Worm (Caenorhabditis elegans) whole organism, L1 larva: ENCODE measurements around the gene mars-1.

Source experiments
- F16B12.6 ChIP-seq: fragments of 150-350 bp; optimal IDR thresholded peaks from 2 replicates; lab custom pipeline; 2014; ENCODE audit warnings: missing biosample characterization, missing genetic modification characterization
- ces-1 ChIP-seq: fragments of 150-350 bp; optimal IDR thresholded peaks from 2 replicates; lab custom pipeline; 2014; ENCODE audit warnings: missing biosample characterization, missing genetic modification reagents, missing genetic modification characterization
- dsc-1 ChIP-seq: sonication (generic microtip); optimal IDR thresholded peaks from 2 replicates; lab custom pipeline; 2016; ENCODE audit warnings: mild to moderate bottlenecking, missing genetic modification characterization, missing compliant biosample characterization
- efl-1 ChIP-seq, 4 experiments: fragments of 150-350 bp; optimal IDR thresholded peaks in 3 of 4; peaks in 1 of 4; 1 replicate in 1 of 4; 2 replicates in 3 of 4; lab custom pipeline; 2014; ENCODE audit warnings: missing biosample characterization in 2 of 4, missing genetic modification characterization in 2 of 4, missing genetic modification reagents in 2 of 4
- efl-3 ChIP-seq: fragments of 200-800 bp; sonication (Bioruptor generic); optimal IDR thresholded peaks from 2 replicates; lab custom pipeline; 2018; ENCODE audit warnings: mild to moderate bottlenecking, missing genetic modification characterization, missing compliant biosample characterization
- elt-2 ChIP-seq: sonication (generic microtip); optimal IDR thresholded peaks from 2 replicates; lab custom pipeline; 2016; ENCODE audit warnings: missing genetic modification characterization, mild to moderate bottlenecking, inconsistent platforms, missing compliant biosample characterization, missing genetic modification reagents
- fkh-4 ChIP-seq: sonication (generic microtip); optimal IDR thresholded peaks from 2 replicates; lab custom pipeline; 2016; ENCODE audit warnings: missing compliant biosample characterization, missing genetic modification characterization, borderline replicate concordance
- fkh-8 ChIP-seq: sonication (generic microtip); optimal IDR thresholded peaks from 2 replicates; lab custom pipeline; 2016; ENCODE audit warnings: mild to moderate bottlenecking, missing genetic modification characterization, missing compliant biosample characterization
- hlh-17 ChIP-seq: fragments of 200-800 bp; sonication (Bioruptor generic); optimal IDR thresholded peaks from 2 replicates; lab custom pipeline; 2018; ENCODE audit warnings: missing genetic modification characterization, mild to moderate bottlenecking, missing compliant biosample characterization, moderate library complexity, borderline replicate concordance
- lin-14 ChIP-seq: fragments of 200-800 bp; sonication (Bioruptor generic); optimal IDR thresholded peaks from 2 replicates; lab custom pipeline; 2018; ENCODE audit warnings: mild to moderate bottlenecking, missing genetic modification characterization, moderate library complexity, missing compliant biosample characterization
- lin-39 ChIP-seq: fragments of 150-350 bp; optimal IDR thresholded peaks from 2 replicates; lab custom pipeline; 2014; ENCODE audit warnings: missing biosample characterization, missing genetic modification reagents, missing genetic modification characterization
- nhr-12 ChIP-seq: sonication (generic microtip); optimal IDR thresholded peaks from 2 replicates; lab custom pipeline; 2017; ENCODE audit warnings: missing biosample characterization, missing genetic modification characterization
- nhr-28 ChIP-seq: fragments of 150-350 bp; optimal IDR thresholded peaks from 2 replicates; lab custom pipeline; 2014; ENCODE audit warnings: missing biosample characterization, missing genetic modification characterization
- nhr-90 ChIP-seq: sonication (generic microtip); optimal IDR thresholded peaks from 2 replicates; lab custom pipeline; 2016; ENCODE audit warnings: mild to moderate bottlenecking, missing genetic modification characterization, missing compliant biosample characterization; ENCODE audit not compliant: poor library complexity
- rnt-1 ChIP-seq: sonication (generic microtip); optimal IDR thresholded peaks from 2 replicates; lab custom pipeline; 2016; ENCODE audit warnings: mild to moderate bottlenecking, missing genetic modification characterization, moderate library complexity, missing compliant biosample characterization
- snpc-4 ChIP-seq: fragments of 150-350 bp; optimal IDR thresholded peaks from 2 replicates; lab custom pipeline; 2014; ENCODE audit warnings: missing biosample characterization, missing genetic modification characterization
- snu-23 ChIP-seq: sonication (generic microtip); optimal IDR thresholded peaks from 2 replicates; lab custom pipeline; 2016; ENCODE audit warnings: missing genetic modification characterization, missing compliant biosample characterization
- sup-37 ChIP-seq: fragments of 200-800 bp; sonication (Bioruptor generic); optimal IDR thresholded peaks from 2 replicates; lab custom pipeline; 2018; ENCODE audit warnings: mild to moderate bottlenecking, missing genetic modification characterization, missing compliant biosample characterization
- vab-15 ChIP-seq: sonication (generic microtip); optimal IDR thresholded peaks from 2 replicates; lab custom pipeline; 2017; ENCODE audit warnings: missing genotype, mild to moderate bottlenecking, missing genetic modification characterization, missing compliant biosample characterization
- ztf-4 ChIP-seq: fragments of 150-350 bp; optimal IDR thresholded peaks from 2 replicates; lab custom pipeline; 2014; ENCODE audit warnings: missing biosample characterization, missing genetic modification characterization

Gene mars-1

DNA sequence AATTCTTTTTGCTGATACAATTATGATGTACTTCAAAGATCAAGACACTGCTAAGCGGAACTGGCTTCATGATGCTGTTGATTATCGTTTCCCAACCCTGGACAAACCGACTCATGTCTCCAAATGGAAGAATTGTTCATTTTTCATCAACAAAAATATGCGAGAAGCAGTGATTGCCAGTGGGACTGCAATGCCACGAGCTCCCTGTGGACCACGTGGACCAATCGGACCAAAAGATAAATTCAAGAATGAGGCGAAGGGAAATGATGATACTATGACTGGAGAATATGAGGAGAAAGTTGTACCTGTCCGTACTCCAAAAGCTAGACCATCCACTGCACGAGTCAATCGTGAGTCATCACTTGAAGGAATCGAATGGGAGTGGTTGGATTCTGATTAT is 48.8 kb downstream of the mars-1 start:
- TF ChIP-seq ces-1 (no peak), ztf-4 (tag; lab: Kevin White, UChicago) (no peak), nhr-12 (tag; lab: Kevin White, UChicago) (no peak), snpc-4 (tag; lab: Kevin White, UChicago) (no peak), hlh-17 (GFP tag; lab: Kevin White, UChicago) (no peak), fkh-4 (tag; lab: Kevin White, UChicago) (no peak), snu-23 (GFP tag; lab: Kevin White, UChicago) (no peak)
- TF ChIP-seq, all 84 proteins: peak for 0

DNA sequence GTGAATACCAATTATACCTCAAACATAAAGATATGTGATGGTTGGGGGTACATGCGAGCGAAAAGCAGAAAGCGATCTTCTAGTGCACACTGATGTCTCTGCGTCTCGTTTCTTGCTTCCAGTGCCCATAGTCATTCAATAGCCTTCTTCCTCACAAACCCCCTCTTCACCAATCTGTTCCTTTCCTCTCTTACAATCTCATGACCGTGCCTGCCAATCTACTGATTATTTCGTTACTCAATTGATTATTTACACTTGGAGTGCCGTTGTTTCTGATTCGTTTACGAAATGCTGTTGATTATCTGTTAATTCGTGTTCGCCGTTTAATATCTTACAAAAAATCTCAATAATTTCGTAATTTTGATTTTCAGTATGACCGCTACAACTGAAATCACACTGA is 50.4 kb downstream of the mars-1 start:
- TF ChIP-seq nhr-90 (no peak), lin-14 (peak; percentile 3), nhr-28 (tag; lab: Kevin White, UChicago) (no peak)

DNA sequence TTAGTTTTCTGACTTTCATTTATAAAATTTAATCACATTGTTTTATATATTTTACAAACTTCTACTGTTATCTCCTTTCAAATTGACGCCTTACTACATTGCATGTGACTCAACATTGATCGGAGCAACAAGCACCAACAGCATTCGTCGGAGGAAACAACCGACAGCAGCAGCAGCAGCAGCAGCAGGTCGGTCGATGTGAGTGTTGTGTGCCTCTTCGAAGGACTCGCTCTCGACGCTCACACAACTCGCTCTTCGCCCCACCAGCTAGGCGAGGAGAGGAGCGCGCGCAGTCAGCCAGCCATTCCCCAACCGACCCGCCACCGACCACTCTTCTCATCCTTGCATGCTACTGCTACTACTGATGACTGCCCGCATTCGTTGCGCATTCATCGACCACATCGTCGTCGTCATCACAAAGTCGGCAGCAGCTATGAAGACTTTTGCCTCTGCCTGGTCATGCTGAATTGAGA is 51.3 kb downstream of the mars-1 start, which contains the start of gene F12F6.1:
Gene F12F6.1, plus strand, starts transcription at position 51 of the 473 bp plus-strand sequence.
- no peak for TF ChIP-seq dsc-1 (tag; lab: Kevin White, UChicago)
- peak; percentile 25 for TF ChIP-seq lin-14
- TF ChIP-seq elt-2 (tag; lab: Kevin White, UChicago): peak; percentile 52
- peak; percentile 16 for TF ChIP-seq fkh-8
- no peak for TF ChIP-seq F16B12.6 (tag; lab: Kevin White, UChicago)
- no peak for TF ChIP-seq efl-3 (GFP tag; lab: Kevin White, UChicago)
- TF ChIP-seq rnt-1 (tag; lab: Kevin White, UChicago): peak; percentile 2
- TF ChIP-seq sup-37 (GFP tag; lab: Kevin White, UChicago): no peak
- no peak for TF ChIP-seq lin-39

DNA sequence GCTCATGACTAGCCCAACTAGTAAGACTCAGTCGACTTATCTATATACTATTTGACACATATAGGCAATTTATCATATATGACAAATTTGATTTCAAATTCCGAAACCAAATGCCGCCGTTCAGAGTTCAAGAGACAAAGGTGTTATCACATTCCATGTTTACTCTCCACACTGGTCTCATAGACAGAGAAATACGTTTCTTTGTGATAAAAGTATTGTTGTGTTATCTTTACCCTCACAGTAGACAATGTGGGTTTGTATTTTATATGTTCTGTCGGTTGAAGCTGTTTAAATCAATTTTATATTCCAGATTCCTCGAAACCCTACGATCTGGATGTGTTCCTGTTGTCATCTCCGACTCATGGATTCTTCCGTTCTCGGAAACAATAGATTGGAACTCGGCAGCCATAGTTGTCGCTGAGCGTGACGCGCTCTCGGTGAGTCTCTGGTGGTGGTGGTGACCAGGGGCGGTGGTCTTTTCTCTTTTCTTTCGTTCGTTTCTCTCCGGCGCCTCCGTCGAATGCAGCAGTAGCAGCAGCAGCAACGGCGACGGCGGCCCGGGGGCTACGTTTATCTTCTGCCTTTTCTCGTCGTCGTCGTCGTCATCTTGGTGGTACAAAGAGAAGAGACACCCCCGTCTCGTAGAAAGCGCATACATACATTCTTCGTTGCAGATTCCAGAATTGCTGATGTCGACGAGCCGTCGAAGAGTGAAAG is 52.7 kb downstream of the mars-1 start:
- TF ChIP-seq vab-15 (tag; lab: Kevin White, UChicago) (no peak), lin-14 (peak; percentile 0), efl-1 (optimal IDR thresholded peaks at IDR 0.05; lab: Kevin White, UChicago) (no peak), efl-1 (GFP tag; optimal IDR thresholded peaks at IDR 0.05 in 1 of 2; lab: Kevin White, UChicago) (peak in 1 of 2 experiments; percentile 78), elt-2 (tag; lab: Kevin White, UChicago) (peak; percentile 44)
